Worm (Caenorhabditis elegans): ENCODE measurements around the gene srj-21.

srj-21 gene

DNA sequence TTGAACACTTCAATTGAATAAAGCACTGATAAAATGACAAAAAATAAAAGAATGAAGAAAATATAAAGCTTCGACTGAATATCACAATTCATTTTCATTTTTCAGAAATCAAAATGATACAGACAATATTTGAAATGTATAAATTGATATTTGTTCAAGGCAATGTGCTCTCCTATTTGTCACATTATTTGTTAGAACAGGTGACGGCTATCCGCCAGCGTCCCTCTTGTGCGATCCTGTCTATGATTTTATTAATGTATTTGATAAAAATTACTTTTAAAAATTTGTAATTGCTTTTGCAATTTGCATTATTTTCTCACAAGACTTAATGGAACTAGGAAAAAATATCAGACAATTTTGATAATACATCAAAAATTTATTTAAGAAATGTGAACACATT, 8.9 kb downstream of the srj-21 start, which contains the start of gene F28H7.7:
Gene F28H7.7 (minus strand): TSS at position 101 of the 400 bp plus-strand sequence.
- no peak for TF ChIP-seq unc-62 (GFP tag; optimal IDR thresholded peaks at IDR 0.05)
- no peak for TF ChIP-seq skn-1 (tag; optimal IDR thresholded peaks at IDR 0.05)
- TF ChIP-seq lsy-2 (tag; optimal IDR thresholded peaks at IDR 0.05), result no peak
- no peak for TF ChIP-seq zag-1 (tag; optimal IDR thresholded peaks at IDR 0.05)
- no peak for TF ChIP-seq alr-1 (tag; optimal IDR thresholded peaks at IDR 0.05)
- TF ChIP-seq nhr-11 (tag; optimal IDR thresholded peaks at IDR 0.05), result no peak

DNA sequence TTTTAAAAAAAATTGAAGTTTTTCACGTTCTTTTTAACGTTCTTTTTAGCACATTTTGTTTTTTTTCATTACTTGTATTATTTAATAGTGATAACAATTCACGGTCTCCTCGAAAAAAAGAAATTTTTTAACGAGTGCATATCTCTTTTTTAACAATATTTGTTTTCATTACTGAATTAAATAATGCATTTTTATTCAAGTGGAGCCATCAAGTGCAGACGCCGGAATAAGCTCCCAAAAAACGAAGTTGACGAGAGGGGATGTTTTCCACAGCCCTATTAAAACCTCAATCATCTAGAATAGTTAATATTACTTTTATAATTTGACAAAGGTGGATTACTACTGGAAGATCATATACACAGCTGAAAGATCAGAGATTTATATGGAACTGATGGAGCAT, 11.6 kb downstream of the srj-21 start, which contains the start of gene irld-6:
Gene irld-6 (minus strand): TSS at position 101 of the 400 bp plus-strand sequence.
- no peak for TF ChIP-seq peb-1 (tag; optimal IDR thresholded peaks at IDR 0.05)
- no peak for TF ChIP-seq ztf-4 (tag; optimal IDR thresholded peaks at IDR 0.05)
- TF ChIP-seq alr-1 (tag; optimal IDR thresholded peaks at IDR 0.05), result no peak
- TF ChIP-seq sem-4 (tag; optimal IDR thresholded peaks at IDR 0.05), result no peak
- TF ChIP-seq elt-1 (tag; optimal IDR thresholded peaks at IDR 0.05), result no peak
- no peak for TF ChIP-seq nhr-11 (tag; optimal IDR thresholded peaks at IDR 0.05)
- TF ChIP-seq Y55F3AM.14 (GFP tag; optimal IDR thresholded peaks at IDR 0.05), result no peak
- TF ChIP-seq skn-1 (tag; optimal IDR thresholded peaks at IDR 0.05), result no peak
- TF ChIP-seq nhr-237 (tag; optimal IDR thresholded peaks at IDR 0.05), result no peak
- no peak for TF ChIP-seq unc-39 (tag; optimal IDR thresholded peaks at IDR 0.05)
- no peak for TF ChIP-seq sma-3 (GFP tag; optimal IDR thresholded peaks at IDR 0.05)
- no peak for TF ChIP-seq unc-55 (GFP tag; optimal IDR thresholded peaks at IDR 0.05)
- TF ChIP-seq nhr-23 (tag; optimal IDR thresholded peaks at IDR 0.05), result no peak
- no peak for TF ChIP-seq mdl-1 (tag; optimal IDR thresholded peaks at IDR 0.05)
- TF ChIP-seq R02D3.7 (tag; optimal IDR thresholded peaks at IDR 0.05), result no peak
- TF ChIP-seq nhr-6 (tag; optimal IDR thresholded peaks at IDR 0.05), result no peak
- TF ChIP-seq ceh-82 (tag; optimal IDR thresholded peaks at IDR 0.05), result no peak
- TF ChIP-seq gmeb-1 (tag; optimal IDR thresholded peaks at IDR 0.05), result no peak
- TF ChIP-seq nhr-10 (tag; optimal IDR thresholded peaks at IDR 0.05), result no peak
- no peak for TF ChIP-seq fos-1 (tag; optimal IDR thresholded peaks at IDR 0.05)

DNA sequence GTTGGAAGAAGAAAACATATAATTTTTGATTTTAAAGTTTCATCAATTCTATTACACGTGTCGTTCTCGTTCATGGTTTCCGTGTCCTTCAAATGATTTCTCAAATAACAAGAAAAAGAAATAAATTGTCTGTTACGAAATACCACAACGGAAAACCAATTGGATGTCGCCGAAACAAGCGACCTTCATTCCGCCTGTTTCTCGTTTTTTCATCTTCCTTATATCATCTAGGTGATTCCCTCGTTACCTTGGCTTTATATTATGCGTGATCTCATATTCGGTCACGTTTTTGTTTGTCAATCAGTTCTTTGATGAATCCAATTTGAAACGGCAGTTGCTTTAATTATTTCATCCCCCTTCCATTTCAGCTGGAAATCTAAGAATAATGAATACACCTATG, 12.0 kb downstream of the srj-21 start:
- TF ChIP-seq dmd-4 (tag; optimal IDR thresholded peaks at IDR 0.05), result no peak
- no peak for TF ChIP-seq ztf-11 (tag; optimal IDR thresholded peaks at IDR 0.05)
- TF ChIP-seq alr-1 (tag; optimal IDR thresholded peaks at IDR 0.05), result no peak
- peak; percentile 0 for TF ChIP-seq sma-9 (GFP tag; optimal IDR thresholded peaks at IDR 0.05)
- no peak for TF ChIP-seq sma-9 (tag; optimal IDR thresholded peaks at IDR 0.05)
- no peak for TF ChIP-seq ceh-82 (tag; optimal IDR thresholded peaks at IDR 0.05)
- no peak for TF ChIP-seq nhr-23 (tag; optimal IDR thresholded peaks at IDR 0.05)
- no peak for TF ChIP-seq nhr-237 (tag; optimal IDR thresholded peaks at IDR 0.05)
- no peak for TF ChIP-seq ztf-1 (GFP tag; conservative IDR thresholded peaks at IDR 0.05)
- TF ChIP-seq nhr-25 (tag; optimal IDR thresholded peaks at IDR 0.05), result peak; percentile 74
- TF ChIP-seq nhr-129 (tag; optimal IDR thresholded peaks at IDR 0.05), result peak; percentile 35
- TF ChIP-seq ztf-4 (tag; optimal IDR thresholded peaks at IDR 0.05), result no peak
- peak; percentile 48 for TF ChIP-seq blmp-1 (tag; optimal IDR thresholded peaks at IDR 0.05; ENCODE audit: insufficient read depth)
- no peak for TF ChIP-seq lin-39 (tag; optimal IDR thresholded peaks at IDR 0.05)

DNA sequence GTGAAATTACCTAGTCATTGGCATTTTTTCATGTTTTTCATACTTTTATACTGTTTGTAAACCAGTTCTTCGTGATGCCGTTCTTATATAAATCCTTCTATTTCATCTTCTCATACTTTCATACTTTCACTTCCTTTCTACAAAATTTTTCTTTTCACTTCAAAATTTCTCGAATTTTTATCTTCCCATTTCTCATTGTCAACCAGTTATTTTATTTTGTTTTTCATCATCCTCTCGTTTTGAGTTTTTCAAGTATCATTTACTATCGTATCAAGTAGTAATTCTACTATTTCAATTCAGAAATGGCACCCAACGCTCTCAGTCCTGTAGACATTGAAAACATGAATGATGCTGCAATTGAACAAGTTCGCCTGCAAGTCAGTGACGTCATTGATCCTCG, 13.5 kb downstream of the srj-21 start, which contains the start of gene F28H7.8:
Gene F28H7.8 (plus strand): TSS at position 301 of the 400 bp plus-strand sequence.
- peak; percentile 27 for TF ChIP-seq blmp-1 (tag; optimal IDR thresholded peaks at IDR 0.05; ENCODE audit: insufficient read depth)
- TF ChIP-seq unc-62 (GFP tag; optimal IDR thresholded peaks at IDR 0.05), result no peak
- TF ChIP-seq nhr-25 (tag; optimal IDR thresholded peaks at IDR 0.05), result peak; percentile 21

DNA sequence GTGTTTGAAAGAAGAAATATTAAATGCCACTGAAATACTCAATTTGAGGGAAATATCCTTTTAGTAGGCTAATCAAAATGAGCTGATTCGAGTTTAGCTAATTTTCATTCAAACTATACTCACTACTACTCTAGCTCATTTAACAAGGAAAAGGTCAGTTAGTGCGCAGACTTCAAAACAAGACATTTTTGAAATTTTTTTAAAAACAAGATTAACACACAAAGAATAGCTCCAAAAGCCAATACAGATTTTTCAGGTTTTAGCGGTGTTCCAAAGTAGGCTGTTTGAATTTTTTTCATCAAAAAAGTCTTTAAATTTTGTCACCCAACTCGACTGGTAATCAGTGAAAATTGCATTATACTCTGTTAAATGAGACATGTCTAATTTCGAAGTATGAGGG, 15.7 kb downstream of the srj-21 start:
- TF ChIP-seq lin-39 (tag; optimal IDR thresholded peaks at IDR 0.05) (no peak), gmeb-1 (tag; optimal IDR thresholded peaks at IDR 0.05) (no peak), elt-3 (tag; optimal IDR thresholded peaks at IDR 0.05) (no peak), nhr-25 (tag; optimal IDR thresholded peaks at IDR 0.05) (peak; percentile 31)

DNA sequence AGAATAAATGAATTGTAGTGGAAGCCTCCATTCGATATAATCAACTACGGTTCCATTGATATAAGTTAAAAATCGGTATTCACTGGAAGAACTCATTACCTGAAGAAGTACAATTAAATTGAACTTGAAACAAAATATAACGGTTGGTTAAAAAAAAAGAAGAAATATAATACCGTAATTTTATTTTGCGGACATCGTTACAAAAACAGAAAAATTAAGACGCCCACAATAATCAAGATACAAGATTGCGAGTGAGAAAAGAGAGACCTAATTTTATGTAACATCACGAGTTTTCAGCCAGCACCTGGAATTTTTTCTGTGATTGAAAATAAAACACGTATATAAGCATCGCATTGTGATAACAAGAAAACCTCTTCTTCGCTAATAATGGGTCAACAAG, 17.6 kb downstream of the srj-21 start, which contains the start of gene sre-6:
Gene sre-6 (minus strand): TSS at position 101 of the 400 bp plus-strand sequence.
- TF ChIP-seq nhr-77 (tag; optimal IDR thresholded peaks at IDR 0.05) (no peak), blmp-1 (tag; optimal IDR thresholded peaks at IDR 0.05; ENCODE audit: insufficient read depth) (no peak), F13H6.1 (tag; optimal IDR thresholded peaks at IDR 0.05) (no peak), nhr-23 (tag; optimal IDR thresholded peaks at IDR 0.05) (no peak), C34F6.9 (tag; optimal IDR thresholded peaks at IDR 0.05) (no peak), mdl-1 (tag; optimal IDR thresholded peaks at IDR 0.05) (no peak), unc-39 (tag; optimal IDR thresholded peaks at IDR 0.05) (no peak), peb-1 (tag; optimal IDR thresholded peaks at IDR 0.05) (no peak), elt-3 (tag; optimal IDR thresholded peaks at IDR 0.05) (no peak), ceh-82 (tag; optimal IDR thresholded peaks at IDR 0.05) (no peak), ztf-1 (GFP tag; conservative IDR thresholded peaks at IDR 0.05) (no peak), lin-11 (tag; optimal IDR thresholded peaks at IDR 0.05) (no peak), mbf-1 (tag; optimal IDR thresholded peaks at IDR 0.05) (no peak), egl-27 (tag; optimal IDR thresholded peaks at IDR 0.05) (no peak), ceh-16 (tag; optimal IDR thresholded peaks at IDR 0.05) (no peak), gmeb-1 (tag; optimal IDR thresholded peaks at IDR 0.05) (no peak)

All from whole organism, L2 larva.